Fruit fly (Drosophila melanogaster) whole organism, embryonic: ENCODE results near the gene CG31103.
A peak's percentile ranks its signal among the peaks of the same experiment; 100 is the strongest.

Source experiments
- Atf3 ChIP-seq: fragments of 200-800 bp; sonication (Bioruptor generic); optimal IDR thresholded peaks from 3 replicates; lab custom pipeline; 2016; ENCODE audit warnings: missing biosample characterization, missing genetic modification characterization
- B-H1 ChIP-seq: fragments of 200-800 bp; sonication (Bioruptor generic); IDR thresholded peaks from 3 replicates; pipeline ENCODE4 v1.3.6; 2022; ENCODE audit warnings: missing biosample characterization, missing genetic modification characterization
- BtbVII ChIP-seq: fragments of 200-800 bp; sonication (Bioruptor generic); optimal IDR thresholded peaks from 3 replicates; lab custom pipeline; 2017; ENCODE audit warnings: missing biosample characterization, mild to moderate bottlenecking, missing genetic modification characterization
- CG10565 ChIP-seq: fragments of 200-800 bp; sonication (Bioruptor generic); optimal IDR thresholded peaks from 3 replicates; lab custom pipeline; 2016; ENCODE audit warnings: missing biosample characterization, mild to moderate bottlenecking, missing genetic modification characterization
- CG10959 ChIP-seq: fragments of 200-800 bp; sonication (Bioruptor generic); IDR thresholded peaks from 2 replicates; pipeline ENCODE4 v1.3.6; 2022; ENCODE audit warnings: missing biosample characterization, missing genetic modification characterization
- CG11085 ChIP-seq: fragments of 200-800 bp; sonication (Bioruptor generic); IDR thresholded peaks from 2 replicates; pipeline ENCODE4 v1.3.6; 2022; ENCODE audit warnings: missing biosample characterization, missing genetic modification characterization
- CG11247 ChIP-seq: fragments of 200-800 bp; sonication (Bioruptor generic); IDR thresholded peaks from 2 replicates; pipeline ENCODE4 v1.3.6; 2022; ENCODE audit warnings: missing biosample characterization, missing genetic modification characterization
- CG12769 ChIP-seq: fragments of 200-800 bp; sonication (Bioruptor generic); optimal IDR thresholded peaks from 2 replicates; lab custom pipeline; 2019; ENCODE audit warnings: missing biosample characterization, mild to moderate bottlenecking, missing genetic modification characterization, moderate library complexity
- CG14667 ChIP-seq: fragments of 200-800 bp; sonication (Bioruptor generic); IDR thresholded peaks from 2 replicates; pipeline ENCODE4 v1.3.6; 2022; ENCODE audit warnings: missing biosample characterization, missing genetic modification characterization
- CG14965 ChIP-seq: fragments of 200-800 bp; sonication (Bioruptor generic); optimal IDR thresholded peaks from 2 replicates; lab custom pipeline; 2016; ENCODE audit warnings: missing biosample characterization, missing genetic modification characterization, borderline replicate concordance
- CG15696 ChIP-seq: fragments of 200-800 bp; sonication (Bioruptor generic); optimal IDR thresholded peaks from 2 replicates; lab custom pipeline; 2019; ENCODE audit warnings: missing biosample characterization, mild to moderate bottlenecking, missing genetic modification characterization, moderate library complexity
- CG1602 ChIP-seq: fragments of 200-800 bp; sonication (Bioruptor generic); optimal IDR thresholded peaks from 3 replicates; lab custom pipeline; 2016; ENCODE audit warnings: missing biosample characterization, missing genetic modification characterization
- CG17912 ChIP-seq: fragments of 200-800 bp; sonication (Bioruptor generic); optimal IDR thresholded peaks from 2 replicates; lab custom pipeline; 2018; ENCODE audit warnings: missing biosample characterization, mild to moderate bottlenecking, missing genetic modification characterization
- CG2712 ChIP-seq: fragments of 200-800 bp; optimal IDR thresholded peaks from 3 replicates; lab custom pipeline; 2019; ENCODE audit warnings: missing biosample characterization, mild to moderate bottlenecking, missing genetic modification characterization, moderate library complexity
- CG3995 ChIP-seq: fragments of 200-800 bp; sonication (Bioruptor generic); optimal IDR thresholded peaks from 3 replicates; lab custom pipeline; 2016; ENCODE audit warnings: missing biosample characterization, missing genetic modification characterization
- CG4360 ChIP-seq: fragments of 200-800 bp; sonication (Bioruptor generic); IDR thresholded peaks from 2 replicates; pipeline ENCODE4 v1.3.6; 2022; ENCODE audit warnings: missing biosample characterization, missing genetic modification characterization
- CG4707 ChIP-seq: fragments of 200-800 bp; sonication (Bioruptor generic); optimal IDR thresholded peaks from 2 replicates; lab custom pipeline; 2018; ENCODE audit warnings: missing biosample characterization, mild to moderate bottlenecking, missing genetic modification characterization, moderate library complexity
- CG6175 ChIP-seq: fragments of 200-800 bp; sonication (Bioruptor generic); IDR thresholded peaks from 3 replicates; pipeline ENCODE4 v1.3.6; 2022; ENCODE audit warnings: missing biosample characterization, missing genetic modification characterization
- CG7963 ChIP-seq: fragments of 200-800 bp; sonication (Bioruptor generic); IDR thresholded peaks from 3 replicates; pipeline ENCODE4 v1.3.6; 2022; ENCODE audit warnings: missing biosample characterization, missing genetic modification characterization; ENCODE audit not compliant: partially characterized antibody
- CG9797 ChIP-seq: fragments of 200-800 bp; sonication (Bioruptor generic); optimal IDR thresholded peaks from 3 replicates; lab custom pipeline; 2018; ENCODE audit warnings: missing biosample characterization, mild to moderate bottlenecking, missing genetic modification characterization
- CG9876 ChIP-seq: fragments of 200-800 bp; sonication (Bioruptor generic); optimal IDR thresholded peaks from 2 replicates; lab custom pipeline; 2016; ENCODE audit warnings: missing biosample characterization, missing genetic modification characterization
- D ChIP-seq, 2 experiments: fragments of 200-800 bp in 1 of 2; fragments of >200 bp in 1 of 2; sonication (Bioruptor generic) in 1 of 2; optimal IDR thresholded peaks; 2 replicates in 1 of 2; 3 replicates in 1 of 2; lab custom pipeline; 2017; ENCODE audit warnings: mild to moderate bottlenecking in 1 of 2, missing biosample characterization in 1 of 2, missing genetic modification characterization in 1 of 2, missing genetic modification reagents in 1 of 2
- Drgx ChIP-seq: fragments of 200-800 bp; sonication (Bioruptor generic); IDR thresholded peaks from 2 replicates; pipeline ENCODE4 v1.3.6; 2022; ENCODE audit warnings: missing biosample characterization, missing genetic modification characterization
- Fer1 ChIP-seq: fragments of 200-800 bp; sonication (Bioruptor generic); optimal IDR thresholded peaks from 2 replicates; lab custom pipeline; 2017; ENCODE audit warnings: missing biosample characterization, mild to moderate bottlenecking, missing genetic modification characterization
- Gsc ChIP-seq: fragments of 200-800 bp; sonication (Bioruptor generic); IDR thresholded peaks from 2 replicates; pipeline ENCODE4 v1.3.6; 2022; ENCODE audit warnings: missing biosample characterization, missing genetic modification characterization
- Hmx ChIP-seq: fragments of 200-800 bp; sonication (Bioruptor generic); optimal IDR thresholded peaks from 2 replicates; lab custom pipeline; 2016; ENCODE audit warnings: missing biosample characterization, missing genetic modification characterization
- Nf-YC ChIP-seq: fragments of 200-800 bp; optimal IDR thresholded peaks from 3 replicates; lab custom pipeline; 2019; ENCODE audit warnings: missing biosample characterization, mild to moderate bottlenecking, missing genetic modification characterization, moderate library complexity
- PHDP ChIP-seq: fragments of 200-800 bp; sonication (Bioruptor generic); optimal IDR thresholded peaks from 3 replicates; lab custom pipeline; 2018; ENCODE audit warnings: missing biosample characterization, mild to moderate bottlenecking, missing genetic modification characterization, moderate library complexity
- Side ChIP-seq: fragments of 200-800 bp; sonication (Bioruptor generic); optimal IDR thresholded peaks from 2 replicates; lab custom pipeline; 2016; ENCODE audit warnings: missing biosample characterization, missing genetic modification characterization
- Usf ChIP-seq: fragments of 200-800 bp; sonication (Bioruptor generic); optimal IDR thresholded peaks from 2 replicates; lab custom pipeline; 2017; ENCODE audit warnings: missing genotype, missing biosample characterization, missing genetic modification characterization
- Xrp1 ChIP-seq: fragments of 200-800 bp; sonication (Bioruptor generic); IDR thresholded peaks from 2 replicates; pipeline ENCODE4 v1.3.6; 2022; ENCODE audit warnings: missing biosample characterization, missing genetic modification characterization
- ash1 ChIP-seq: fragments of 200-800 bp; sonication (Bioruptor generic); optimal IDR thresholded peaks from 2 replicates; lab custom pipeline; 2018; ENCODE audit warnings: missing biosample characterization, mild to moderate bottlenecking, missing genetic modification characterization
- bab2 ChIP-seq: fragments of 200-800 bp; sonication (Bioruptor generic); optimal IDR thresholded peaks from 2 replicates; lab custom pipeline; 2016; ENCODE audit warnings: missing biosample characterization, missing genetic modification characterization
- bbx ChIP-seq: fragments of 200-800 bp; sonication (Bioruptor generic); IDR thresholded peaks from 2 replicates; pipeline ENCODE4 v1.3.6; 2022; ENCODE audit warnings: missing biosample characterization, missing genetic modification characterization; ENCODE audit not compliant: partially characterized antibody
- br ChIP-seq: fragments of >200 bp; optimal IDR thresholded peaks from 2 replicates; lab custom pipeline; 2017
- chinmo ChIP-seq: fragments of 200-800 bp; sonication (Bioruptor generic); IDR thresholded peaks from 4 replicates; pipeline ENCODE4 v1.3.6; 2022; ENCODE audit warnings: missing biosample characterization, missing genetic modification characterization; ENCODE audit not compliant: partially characterized antibody
- ci ChIP-seq: fragments of 200-800 bp; sonication (Bioruptor generic); IDR thresholded peaks from 3 replicates; pipeline ENCODE4 v1.3.6; 2022; ENCODE audit warnings: missing biosample characterization, missing genetic modification characterization
- crc ChIP-seq: fragments of 200-800 bp; sonication (Bioruptor generic); optimal IDR thresholded peaks from 2 replicates; lab custom pipeline; 2016; ENCODE audit warnings: missing biosample characterization, missing genetic modification characterization
- fu2 ChIP-seq: fragments of 200-800 bp; sonication (Bioruptor generic); optimal IDR thresholded peaks from 2 replicates; lab custom pipeline; 2016; ENCODE audit warnings: missing biosample characterization, missing genetic modification characterization
- jumu ChIP-seq: fragments of 200-800 bp; sonication (Bioruptor generic); optimal IDR thresholded peaks from 3 replicates; lab custom pipeline; 2016; ENCODE audit warnings: missing biosample characterization, missing genetic modification characterization
- lilli ChIP-seq: fragments of 200-800 bp; sonication (Bioruptor generic); optimal IDR thresholded peaks from 3 replicates; lab custom pipeline; 2016; ENCODE audit warnings: missing biosample characterization, missing genetic modification characterization
- pan ChIP-seq, 4 experiments: fragments of >200 bp in 3 of 4; fragments of 200-800 bp in 1 of 4; sonication (Bioruptor generic) in 1 of 4; optimal IDR thresholded peaks in 3 of 4; IDR thresholded peaks in 1 of 4; 2 replicates each; pipeline versions ENCODE4 v1.3.6 to Lab custom; 2017 to 2022; ENCODE audit warnings: missing biosample characterization in 2 of 4, missing genetic modification characterization in 2 of 4, mixed read lengths in 1 of 4
- pfk ChIP-seq: fragments of 200-800 bp; sonication (Bioruptor generic); optimal IDR thresholded peaks from 2 replicates; lab custom pipeline; 2018; ENCODE audit warnings: missing biosample characterization, mild to moderate bottlenecking, missing genetic modification characterization, moderate library complexity
- so ChIP-seq: fragments of 200-800 bp; sonication (Bioruptor generic); IDR thresholded peaks from 3 replicates; pipeline ENCODE4 v1.3.6; 2022; ENCODE audit warnings: missing biosample characterization, missing genetic modification characterization
- ssp ChIP-seq: fragments of 200-800 bp; sonication (Bioruptor generic); IDR thresholded peaks from 2 replicates; pipeline ENCODE4 v1.3.6; 2022; ENCODE audit warnings: missing biosample characterization, missing genetic modification characterization
- unpg ChIP-seq: fragments of 200-800 bp; sonication (Bioruptor generic); optimal IDR thresholded peaks from 3 replicates; lab custom pipeline; 2018; ENCODE audit warnings: missing biosample characterization, mild to moderate bottlenecking, missing genetic modification characterization, moderate library complexity
- usp ChIP-seq: fragments of >200 bp; optimal IDR thresholded peaks from 2 replicates; lab custom pipeline; 2017; ENCODE audit warnings: missing biosample characterization, missing genetic modification characterization
- wor ChIP-seq: fragments of 200-800 bp; sonication (Bioruptor generic); IDR thresholded peaks from 2 replicates; pipeline ENCODE4 v1.3.6; 2022; ENCODE audit warnings: missing biosample characterization, missing genetic modification characterization
- zfh1 ChIP-seq: fragments of 200-800 bp; sonication (Bioruptor generic); IDR thresholded peaks from 3 replicates; pipeline ENCODE4 v1.3.6; 2022; ENCODE audit warnings: missing biosample characterization, missing genetic modification characterization

The CG31103 gene

dm6 chr3R:25249145-25250141, 30.3 kb downstream of the CG31103 start, which contains the start of gene Nup358 (continued):
- TF ChIP-seq CG9797 (GFP tag; lab: Kevin White, UChicago) = peak; percentile 8
- TF ChIP-seq CG3995 (GFP tag; lab: Kevin White, UChicago) = peak; percentile 53
- TF ChIP-seq lilli (GFP tag; lab: Kevin White, UChicago) = no peak
- no peak for TF ChIP-seq crc (GFP tag; lab: Kevin White, UChicago)
- TF ChIP-seq pfk (GFP tag; lab: Kevin White, UChicago) = no peak
- TF ChIP-seq Gsc (GFP tag; lab: Robert Waterston, UW) = no peak
- no peak for TF ChIP-seq CG4707
- TF ChIP-seq Atf3 (GFP tag; lab: Kevin White, UChicago) = no peak
- no peak; the same call in 2 of the 3 replicates for TF ChIP-seq ci (GFP tag; lab: Robert Waterston, UW)
- no peak for TF ChIP-seq CG1602
- TF ChIP-seq Nf-YC (tag; lab: Kevin White, UChicago) = peak; percentile 11
- no peak for TF ChIP-seq usp
- no peak for TF ChIP-seq CG15696 (tag; lab: Kevin White, UChicago)
- TF ChIP-seq Side (GFP tag; lab: Kevin White, UChicago) = no peak
- no peak for TF ChIP-seq CG4360
- TF ChIP-seq CG11085 = no peak
- TF ChIP-seq CG6175 = no peak
- TF ChIP-seq D (optimal IDR thresholded peaks at IDR 0.05; lab: Kevin White, UChicago) = no peak
- TF ChIP-seq D (GFP tag; optimal IDR thresholded peaks at IDR 0.05; lab: Kevin White, UChicago) = no peak
- TF ChIP-seq B-H1 (GFP tag; lab: Robert Waterston, UW) = no peak
- TF ChIP-seq CG12769 = no peak
- peak; percentile 98 for TF ChIP-seq chinmo
- TF ChIP-seq CG7963 (GFP tag; lab: Robert Waterston, UW) = peak; percentile 97
- no peak for TF ChIP-seq BtbVII (GFP tag; lab: Kevin White, UChicago)
- TF ChIP-seq Fer1 (GFP tag; lab: Kevin White, UChicago) = no peak
- no peak for TF ChIP-seq CG10565 (GFP tag; lab: Kevin White, UChicago)
- no peak for TF ChIP-seq br (lab: Kevin White, UChicago)
- TF ChIP-seq wor (GFP tag; lab: Robert Waterston, UW) = no peak
- no peak for TF ChIP-seq Drgx (GFP tag; lab: Robert Waterston, UW)
- TF ChIP-seq unpg (GFP tag; lab: Kevin White, UChicago) = no peak
- TF ChIP-seq CG2712 (tag; lab: Kevin White, UChicago) = peak; percentile 48
- peak; percentile 99 for TF ChIP-seq bbx (GFP tag; lab: Robert Waterston, UW)
- TF ChIP-seq Xrp1 = no peak
- TF ChIP-seq CG14667 (GFP tag; lab: Robert Waterston, UW) = no peak
- TF ChIP-seq CG11247 = no peak
- TF ChIP-seq CG10959 (GFP tag; lab: Robert Waterston, UW) = no peak
- TF ChIP-seq CG14965 (GFP tag; lab: Kevin White, UChicago) = no peak
- TF ChIP-seq jumu (GFP tag; lab: Kevin White, UChicago) = no peak
- TF ChIP-seq so = no peak
- no peak for TF ChIP-seq Usf
- no peak for TF ChIP-seq ash1
- TF ChIP-seq Hmx (GFP tag; lab: Kevin White, UChicago) = no peak
- no peak for TF ChIP-seq ssp (GFP tag; lab: Robert Waterston, UW)
- no peak for TF ChIP-seq bab2 (GFP tag; lab: Kevin White, UChicago)
- no peak for TF ChIP-seq zfh1 (GFP tag; lab: Robert Waterston, UW)
- TF ChIP-seq CG17912 (GFP tag; lab: Kevin White, UChicago) = no peak
- TF ChIP-seq PHDP (tag; lab: Kevin White, UChicago) = no peak
- no peak for TF ChIP-seq fu2 (GFP tag; lab: Kevin White, UChicago)
- no peak for TF ChIP-seq pan (optimal IDR thresholded peaks at IDR 0.05; lab: Kevin White, UChicago)
- TF ChIP-seq pan (GFP tag; optimal IDR thresholded peaks at IDR 0.05 in 1 of 2, IDR thresholded peaks at IDR 0.05 in 1 of 2) = no peak
- TF ChIP-seq CG9876 (GFP tag; lab: Kevin White, UChicago) = no peak
